Worm (Caenorhabditis elegans): ENCODE results near the gene kup-1.

Gene kup-1

ce11 chrV:11982309-11982708 lies 58.4 kb downstream of the kup-1 start, which contains the start of gene rpt-1 (continued):
- TF ChIP-seq lin-40 (tag; optimal IDR thresholded peaks at IDR 0.05) (peak; percentile 16), athp-1 (tag; optimal IDR thresholded peaks at IDR 0.05) (no peak), ztf-22 (GFP tag; optimal IDR thresholded peaks at IDR 0.05) (no peak), tbp1 (GFP tag; optimal IDR thresholded peaks at IDR 0.05) (peak; percentile 23), nhr-90 (tag; optimal IDR thresholded peaks at IDR 0.05) (no peak), F37B4.10 (GFP tag; IDR thresholded peaks at IDR 0.05) (no peak), F33H1.4 (GFP tag; IDR thresholded peaks at IDR 0.05) (0 out of 2 replicates have a peak, but pooled peaks have one; percentile 19), ZK185.1 (tag; optimal IDR thresholded peaks at IDR 0.05; ENCODE audit: poor library complexity, severe bottlenecking) (no peak), Y53F4B.3 (GFP tag; IDR thresholded peaks at IDR 0.05) (no peak), lin-26 (GFP tag; IDR thresholded peaks at IDR 0.05) (no peak), tlf-1 (GFP tag; optimal IDR thresholded peaks at IDR 0.05) (no peak), rec-8 (tag; optimal IDR thresholded peaks at IDR 0.05) (no peak), snpc-1.1 (tag; optimal IDR thresholded peaks at IDR 0.05; ENCODE audit: insufficient read depth) (peak; percentile 50), T07F8.4 (tag; optimal IDR thresholded peaks at IDR 0.05) (no peak), madf-8 (GFP tag; conservative IDR thresholded peaks at IDR 0.05) (0 out of 2 replicates have a peak, but pooled peaks have one; percentile 10), lsl-1 (GFP tag; optimal IDR thresholded peaks at IDR 0.05) (no peak), Y56A3A.18 (GFP tag; IDR thresholded peaks at IDR 0.05) (no peak), hrde-1 (tag; optimal IDR thresholded peaks at IDR 0.05; ENCODE audit: borderline replicate concordance) (no peak), mel-28 (tag; optimal IDR thresholded peaks at IDR 0.05; ENCODE audit: borderline replicate concordance) (no peak), die-1 (tag; optimal IDR thresholded peaks at IDR 0.05) (no peak), dox-1 (GFP tag; IDR thresholded peaks at IDR 0.05) (no peak), egrh-3 (GFP tag; IDR thresholded peaks at IDR 0.05) (no peak), F49E8.2 (tag; optimal IDR thresholded peaks at IDR 0.05; ENCODE audit: insufficient read depth) (peak; percentile 51), unc-62 (GFP tag; optimal IDR thresholded peaks at IDR 0.05) (no peak), nfyb-1 (GFP tag; IDR thresholded peaks at IDR 0.05) (no peak), egl-44 (GFP tag; IDR thresholded peaks at IDR 0.05) (no peak), let-526 (GFP tag; IDR thresholded peaks at IDR 0.05) (no peak), pbrm-1 (GFP tag; IDR thresholded peaks at IDR 0.05) (no peak), mcd-1 (GFP tag; IDR thresholded peaks at IDR 0.05) (peak; percentile 81)

All from whole organism, young adult.